Worm (Caenorhabditis elegans) whole organism, L1 larva: ENCODE measurements around the gene egas-3.

ENCODE experiments used
- efl-3 ChIP-seq: fragments of 200-800 bp; sonication (Bioruptor generic); optimal IDR thresholded peaks from 2 replicates; lab custom pipeline; 2018; ENCODE audit warnings: mild to moderate bottlenecking, missing genetic modification characterization, missing compliant biosample characterization
- lsy-2 ChIP-seq, 2 experiments: fragments of 150-350 bp; optimal IDR thresholded peaks; 2 replicates each; lab custom pipeline; 2014; ENCODE audit warnings: missing biosample characterization in 2 of 2, missing genetic modification characterization in 2 of 2

ce11 chrV:18670017-18670416, 33.9 kb upstream of the egas-3 start, which contains the start of gene Y69H2.10:
- no peak for TF ChIP-seq efl-3 (GFP tag; lab: Kevin White, UChicago)
- no peak for TF ChIP-seq lsy-2 (tag; optimal IDR thresholded peaks at IDR 0.05; lab: Kevin White, UChicago)
